Worm (Caenorhabditis elegans) whole organism, late embryonic: Measurements from ENCODE around the gene srd-16.
A peak's percentile ranks its signal among the peaks of the same experiment; 100 is the strongest.

ENCODE experiments used
- C08G9.2 ChIP-seq: sonication (generic microtip); optimal IDR thresholded peaks from 2 replicates; lab custom pipeline; 2016; ENCODE audit warnings: mild to moderate bottlenecking, missing genetic modification characterization, moderate library complexity, missing compliant biosample characterization
- F13H6.1 ChIP-seq: sonication (generic microtip); optimal IDR thresholded peaks from 2 replicates; lab custom pipeline; 2016; ENCODE audit warnings: missing genetic modification characterization, missing compliant biosample characterization
- T23F11.4 ChIP-seq: fragments of 200-800 bp; sonication (Bioruptor generic); optimal IDR thresholded peaks from 2 replicates; lab custom pipeline; 2018; ENCODE audit warnings: mild to moderate bottlenecking, missing genetic modification characterization, missing compliant biosample characterization
- Y22D7AL.16 ChIP-seq: sonication (generic microtip); optimal IDR thresholded peaks from 2 replicates; lab custom pipeline; 2016; ENCODE audit warnings: missing genetic modification characterization, missing compliant biosample characterization
- ahr-1 ChIP-seq: sonication (generic microtip); optimal IDR thresholded peaks from 2 replicates; lab custom pipeline; 2016; ENCODE audit warnings: missing genetic modification characterization, missing compliant biosample characterization
- ama-1 ChIP-seq: fragments of 150-350 bp; optimal IDR thresholded peaks from 2 replicates; lab custom pipeline; 2014
- ceh-14 ChIP-seq: sonication (generic microtip); optimal IDR thresholded peaks from 2 replicates; lab custom pipeline; 2016; ENCODE audit warnings: missing genotype, missing genetic modification characterization, missing compliant biosample characterization
- ceh-18 ChIP-seq: sonication (generic microtip); optimal IDR thresholded peaks from 2 replicates; lab custom pipeline; 2016; ENCODE audit warnings: missing genetic modification characterization, missing compliant biosample characterization
- ceh-2 ChIP-seq: sonication (generic microtip); optimal IDR thresholded peaks from 2 replicates; lab custom pipeline; 2016; ENCODE audit warnings: missing genotype, missing genetic modification characterization, missing compliant biosample characterization
- ceh-22 ChIP-seq: sonication (generic microtip); optimal IDR thresholded peaks from 2 replicates; lab custom pipeline; 2017; ENCODE audit warnings: missing biosample characterization, missing genetic modification characterization
- ceh-24 ChIP-seq: sonication (generic microtip); optimal IDR thresholded peaks from 2 replicates; lab custom pipeline; 2016; ENCODE audit warnings: mild to moderate bottlenecking, missing genetic modification characterization, missing compliant biosample characterization
- ceh-30 ChIP-seq: fragments of 150-350 bp; optimal IDR thresholded peaks from 2 replicates; lab custom pipeline; 2014; ENCODE audit warnings: missing biosample characterization, missing genetic modification characterization
- ceh-34 ChIP-seq: sonication (generic microtip); optimal IDR thresholded peaks from 2 replicates; lab custom pipeline; 2016; ENCODE audit warnings: mild to moderate bottlenecking, missing genetic modification characterization, missing compliant biosample characterization
- ceh-6 ChIP-seq: fragments of 200-800 bp; sonication (Bioruptor generic); optimal IDR thresholded peaks from 2 replicates; lab custom pipeline; 2018; ENCODE audit warnings: mild to moderate bottlenecking, missing genetic modification characterization, missing compliant biosample characterization
- che-1 ChIP-seq: sonication (generic microtip); optimal IDR thresholded peaks from 2 replicates; lab custom pipeline; 2016; ENCODE audit warnings: mild to moderate bottlenecking, missing genetic modification characterization, missing compliant biosample characterization
- dve-1 ChIP-seq: sonication (generic microtip); optimal IDR thresholded peaks from 2 replicates; lab custom pipeline; 2017; ENCODE audit warnings: antibody characterized with exemption, mild to moderate bottlenecking, missing genetic modification characterization, missing compliant biosample characterization
- elt-2 ChIP-seq: sonication (generic microtip); optimal IDR thresholded peaks from 2 replicates; lab custom pipeline; 2016; ENCODE audit warnings: missing genetic modification reagents, missing genetic modification characterization, missing compliant biosample characterization
- elt-4 ChIP-seq: sonication (generic microtip); optimal IDR thresholded peaks from 2 replicates; lab custom pipeline; 2016; ENCODE audit warnings: missing genetic modification characterization, missing compliant biosample characterization
- ets-4 ChIP-seq: sonication (generic microtip); optimal IDR thresholded peaks from 2 replicates; lab custom pipeline; 2016; ENCODE audit warnings: missing genetic modification characterization, missing compliant biosample characterization
- eyg-1 ChIP-seq: sonication (generic microtip); optimal IDR thresholded peaks from 2 replicates; lab custom pipeline; 2016; ENCODE audit warnings: missing genotype, missing genetic modification characterization, missing compliant biosample characterization
- fax-1 ChIP-seq: sonication (generic microtip); optimal IDR thresholded peaks from 2 replicates; lab custom pipeline; 2016; ENCODE audit warnings: missing genotype, missing genetic modification characterization, missing compliant biosample characterization
- fkh-6 ChIP-seq: sonication (generic microtip); optimal IDR thresholded peaks from 2 replicates; lab custom pipeline; 2016; ENCODE audit warnings: missing genetic modification characterization, missing compliant biosample characterization
- hlh-13 ChIP-seq: fragments of 200-800 bp; sonication (Bioruptor generic); optimal IDR thresholded peaks from 2 replicates; lab custom pipeline; 2018; ENCODE audit warnings: mild to moderate bottlenecking, missing genetic modification characterization, missing compliant biosample characterization
- hlh-15 ChIP-seq: sonication (generic microtip); optimal IDR thresholded peaks from 2 replicates; lab custom pipeline; 2016; ENCODE audit warnings: missing genetic modification characterization, missing compliant biosample characterization
- hlh-6 ChIP-seq: sonication (generic microtip); optimal IDR thresholded peaks from 2 replicates; lab custom pipeline; 2016; ENCODE audit warnings: missing genotype, missing genetic modification characterization, missing compliant biosample characterization
- hlh-8 ChIP-seq: sonication (generic microtip); optimal IDR thresholded peaks from 2 replicates; lab custom pipeline; 2016; ENCODE audit warnings: missing genotype, missing genetic modification characterization, missing compliant biosample characterization
- lim-6 ChIP-seq: sonication (generic microtip); optimal IDR thresholded peaks from 2 replicates; lab custom pipeline; 2016; ENCODE audit warnings: missing genetic modification characterization, missing compliant biosample characterization
- madf-2 ChIP-seq: sonication (generic microtip); optimal IDR thresholded peaks from 2 replicates; lab custom pipeline; 2017; ENCODE audit warnings: missing genetic modification characterization, missing compliant biosample characterization
- mec-3 ChIP-seq: sonication (generic microtip); optimal IDR thresholded peaks from 2 replicates; lab custom pipeline; 2016; ENCODE audit warnings: borderline replicate concordance, missing genetic modification characterization, missing compliant biosample characterization
- nfya-1 ChIP-seq: sonication (generic microtip); optimal IDR thresholded peaks from 2 replicates; lab custom pipeline; 2017; ENCODE audit warnings: missing genetic modification characterization, mild to moderate bottlenecking, missing compliant biosample characterization, antibody characterized with exemption, moderate library complexity
- nhr-11 ChIP-seq: fragments of 150-350 bp; optimal IDR thresholded peaks from 2 replicates; lab custom pipeline; 2014; ENCODE audit warnings: missing biosample characterization, missing genetic modification characterization
- nhr-232 ChIP-seq: sonication (generic microtip); optimal IDR thresholded peaks from 2 replicates; lab custom pipeline; 2016; ENCODE audit warnings: missing genetic modification characterization, missing compliant biosample characterization
- odd-2 ChIP-seq: sonication (generic microtip); optimal IDR thresholded peaks from 2 replicates; lab custom pipeline; 2017; ENCODE audit warnings: antibody characterized with exemption, mild to moderate bottlenecking, missing genetic modification characterization, missing compliant biosample characterization
- pag-3 ChIP-seq: sonication (generic microtip); optimal IDR thresholded peaks from 2 replicates; lab custom pipeline; 2016; ENCODE audit warnings: missing compliant biosample characterization, missing genetic modification characterization, borderline replicate concordance
- pat-9 ChIP-seq: fragments of 200-800 bp; sonication (Bioruptor generic); optimal IDR thresholded peaks from 2 replicates; lab custom pipeline; 2018; ENCODE audit warnings: mild to moderate bottlenecking, missing genetic modification characterization, moderate library complexity, missing compliant biosample characterization
- pax-1 ChIP-seq: fragments of 150-350 bp; optimal IDR thresholded peaks from 2 replicates; lab custom pipeline; 2014; ENCODE audit warnings: missing biosample characterization, missing genetic modification characterization
- pqm-1 ChIP-seq: sonication (generic microtip); optimal IDR thresholded peaks from 2 replicates; lab custom pipeline; 2016; ENCODE audit warnings: missing genetic modification characterization, missing compliant biosample characterization
- pros-1 ChIP-seq: fragments of 150-350 bp; optimal IDR thresholded peaks from 2 replicates; lab custom pipeline; 2014; ENCODE audit warnings: missing biosample characterization, missing genetic modification reagents, missing genetic modification characterization
- rnt-1 ChIP-seq: sonication (generic microtip); optimal IDR thresholded peaks from 2 replicates; lab custom pipeline; 2016; ENCODE audit warnings: missing genetic modification characterization, missing compliant biosample characterization
- sdc-2 ChIP-seq: sonication (generic microtip); optimal IDR thresholded peaks from 2 replicates; lab custom pipeline; 2016; ENCODE audit warnings: missing genotype, missing genetic modification characterization, missing compliant biosample characterization
- sox-2 ChIP-seq: fragments of 200-800 bp; sonication (Bioruptor generic); IDR thresholded peaks from 2 replicates; pipeline ENCODE4 v1.3.6; 2022; ENCODE audit warnings: missing genetic modification reagents, missing genetic modification characterization, missing compliant biosample characterization
- sox-4 ChIP-seq: sonication (generic microtip); optimal IDR thresholded peaks from 2 replicates; lab custom pipeline; 2017; ENCODE audit warnings: mild to moderate bottlenecking, missing genetic modification characterization, inconsistent platforms, missing compliant biosample characterization
- syd-9 ChIP-seq: sonication (generic microtip); optimal IDR thresholded peaks from 2 replicates; lab custom pipeline; 2016; ENCODE audit warnings: mild to moderate bottlenecking, missing genetic modification characterization, moderate library complexity, missing compliant biosample characterization
- tbx-2 ChIP-seq: sonication (generic microtip); optimal IDR thresholded peaks from 2 replicates; lab custom pipeline; 2016; ENCODE audit warnings: missing genetic modification characterization, missing compliant biosample characterization
- tbx-7 ChIP-seq: sonication (generic microtip); optimal IDR thresholded peaks from 2 replicates; lab custom pipeline; 2016; ENCODE audit warnings: missing genotype, missing genetic modification characterization, missing compliant biosample characterization
- ttx-3 ChIP-seq: sonication (generic microtip); optimal IDR thresholded peaks from 2 replicates; lab custom pipeline; 2016; ENCODE audit warnings: missing genetic modification reagents, missing genetic modification characterization, missing compliant biosample characterization
- unc-55 ChIP-seq: sonication (generic microtip); optimal IDR thresholded peaks from 2 replicates; lab custom pipeline; 2017; ENCODE audit warnings: missing biosample characterization, missing genetic modification reagents, missing genetic modification characterization
- unc-86 ChIP-seq: sonication (generic microtip); optimal IDR thresholded peaks from 2 replicates; lab custom pipeline; 2016; ENCODE audit warnings: missing genetic modification characterization, missing compliant biosample characterization
- zip-5 ChIP-seq: sonication (generic microtip); optimal IDR thresholded peaks from 2 replicates; lab custom pipeline; 2016; ENCODE audit warnings: missing genetic modification characterization, missing compliant biosample characterization
- ztf-16 ChIP-seq: sonication (generic microtip); optimal IDR thresholded peaks from 2 replicates; lab custom pipeline; 2017; ENCODE audit warnings: missing genetic modification characterization, missing compliant biosample characterization

The srd-16 gene

ce11 chrV:5921761-5922160 is 21.9 kb upstream of the srd-16 start:
- TF ChIP-seq ahr-1 (no peak), nfya-1 (no peak), rnt-1 (tag; lab: Kevin White, UChicago) (no peak), ceh-24 (tag; lab: Kevin White, UChicago) (no peak), hlh-8 (tag; lab: Kevin White, UChicago) (no peak)

- TF ChIP-seq nhr-232 (no peak), dve-1 (tag; lab: Kevin White, UChicago) (no peak), Y22D7AL.16 (tag; lab: Kevin White, UChicago) (no peak), F13H6.1 (no peak), unc-86 (tag; lab: Kevin White, UChicago) (no peak), madf-2 (no peak), pat-9 (tag; lab: Kevin White, UChicago) (no peak), tbx-2 (tag; lab: Kevin White, UChicago) (no peak), nhr-11 (no peak), fkh-6 (tag; lab: Kevin White, UChicago) (no peak), elt-4 (tag; lab: Kevin White, UChicago) (no peak), C08G9.2 (tag; lab: Kevin White, UChicago) (no peak), ztf-16 (no peak), ama-1 (no peak), eyg-1 (tag; lab: Kevin White, UChicago) (no peak), odd-2 (tag; lab: Kevin White, UChicago) (no peak), fax-1 (tag; lab: Kevin White, UChicago) (no peak)
Measured at ce11 chrV:5919887-5920286, 20.0 kb upstream of the srd-16 start, which contains the start of gene C04E6.12. TSS of gene C04E6.12 (minus strand) at chrV:5919987.

ce11 chrV:5917707-5918106 is 17.9 kb upstream of the srd-16 start, which contains the start of gene lrpr-1:
TSS of gene lrpr-1 (minus strand) at chrV:5917891.
- no peak for TF ChIP-seq ztf-16
- TF ChIP-seq pax-1 = no peak
- no peak for TF ChIP-seq ceh-30 (tag; lab: Kevin White, UChicago)
- no peak for TF ChIP-seq pag-3 (tag; lab: Kevin White, UChicago)
- no peak for TF ChIP-seq pros-1
- TF ChIP-seq ceh-14 (tag; lab: Kevin White, UChicago) = peak; percentile 69
- no peak for TF ChIP-seq ceh-6 (GFP tag; lab: Kevin White, UChicago)
- TF ChIP-seq ama-1 = no peak
- no peak for TF ChIP-seq elt-4 (tag; lab: Kevin White, UChicago)
- peak; percentile 83 for TF ChIP-seq hlh-8 (tag; lab: Kevin White, UChicago)
- peak; percentile 96 for TF ChIP-seq ets-4 (tag; lab: Kevin White, UChicago)
- TF ChIP-seq ceh-34 (tag; lab: Kevin White, UChicago) = no peak
- TF ChIP-seq syd-9 (tag; lab: Kevin White, UChicago) = no peak
- TF ChIP-seq sox-4 (tag; lab: Kevin White, UChicago) = no peak
- no peak for TF ChIP-seq odd-2 (tag; lab: Kevin White, UChicago)
- TF ChIP-seq unc-55 (GFP tag; lab: Kevin White, UChicago) = no peak
- TF ChIP-seq che-1 (tag; lab: Kevin White, UChicago) = no peak
- TF ChIP-seq unc-86 (tag; lab: Kevin White, UChicago) = peak; percentile 12
- TF ChIP-seq ttx-3 (tag; lab: Kevin White, UChicago) = peak; percentile 11
- TF ChIP-seq fkh-6 (tag; lab: Kevin White, UChicago) = peak; percentile 28
- no peak for TF ChIP-seq hlh-13
- TF ChIP-seq ahr-1 = peak; percentile 27
- peak; percentile 92 for TF ChIP-seq mec-3 (tag; lab: Kevin White, UChicago)
- TF ChIP-seq elt-2 = no peak
- no peak for TF ChIP-seq hlh-6 (tag; lab: Kevin White, UChicago)
- no peak for TF ChIP-seq ceh-18
- peak; percentile 91 for TF ChIP-seq tbx-2 (tag; lab: Kevin White, UChicago)
- no peak for TF ChIP-seq dve-1 (tag; lab: Kevin White, UChicago)
- TF ChIP-seq sox-2 (GFP tag; lab: Robert Waterston, UW) = no peak
- TF ChIP-seq T23F11.4 = no peak
- TF ChIP-seq ceh-22 (tag; lab: Kevin White, UChicago) = no peak
- no peak for TF ChIP-seq hlh-15 (tag; lab: Kevin White, UChicago)
- TF ChIP-seq rnt-1 (tag; lab: Kevin White, UChicago) = peak; percentile 74
- TF ChIP-seq lim-6 (tag; lab: Kevin White, UChicago) = peak; percentile 55
- no peak for TF ChIP-seq sdc-2
- no peak for TF ChIP-seq nhr-11
- TF ChIP-seq zip-5 = peak; percentile 82
- no peak for TF ChIP-seq pqm-1 (tag; lab: Kevin White, UChicago)
- peak; percentile 94 for TF ChIP-seq ceh-2 (tag; lab: Kevin White, UChicago)
- TF ChIP-seq F13H6.1 = peak; percentile 41
- TF ChIP-seq tbx-7 (tag; lab: Kevin White, UChicago) = peak; percentile 97
